Fruit fly (Drosophila melanogaster): Measurements from ENCODE around the gene CG46339.

CG46339 gene

DNA sequence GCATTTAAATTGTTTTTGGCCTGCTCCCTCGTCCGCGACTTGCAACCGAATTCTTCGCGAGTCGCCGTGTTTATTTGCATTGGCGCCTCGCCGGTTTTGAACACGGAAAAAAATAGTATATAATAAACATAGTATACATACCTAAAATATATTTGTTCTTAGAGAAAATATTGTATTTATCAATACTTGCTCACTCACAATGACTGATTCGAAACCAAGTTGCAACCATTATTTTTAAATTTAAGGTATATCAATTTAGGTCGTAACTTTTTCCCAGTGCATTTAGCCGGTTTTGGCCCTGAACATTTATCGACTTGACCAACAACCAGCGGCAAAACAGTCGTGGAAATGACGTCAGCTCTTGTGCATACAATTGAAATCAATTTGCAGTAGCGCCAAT lies 12.9 kb downstream of the CG46339 start (continued):
- TF ChIP-seq HLH4C (GFP tag; IDR thresholded peaks at IDR 0.05; ENCODE audit: partially characterized antibody) = no peak
- TF ChIP-seq fd102C (GFP tag; optimal IDR thresholded peaks at IDR 0.05) = no peak
- TF ChIP-seq CG15073 (GFP tag; optimal IDR thresholded peaks at IDR 0.05) = no peak
- no peak for TF ChIP-seq CG14860 (GFP tag; IDR thresholded peaks at IDR 0.05; ENCODE audit: partially characterized antibody)
- peak; percentile 37 for TF ChIP-seq CG17568 (GFP tag; optimal IDR thresholded peaks at IDR 0.05)
- no peak for TF ChIP-seq Bgb (GFP tag; IDR thresholded peaks at IDR 0.05; ENCODE audit: partially characterized antibody)
- no peak for TF ChIP-seq CG12155 (GFP tag; optimal IDR thresholded peaks at IDR 0.05)
- TF ChIP-seq CG13775 (GFP tag; optimal IDR thresholded peaks at IDR 0.05) = peak; percentile 23
- no peak for TF ChIP-seq jumu (GFP tag; optimal IDR thresholded peaks at IDR 0.05)
- no peak for TF ChIP-seq CG3163 (GFP tag; optimal IDR thresholded peaks at IDR 0.05)
- no peak for TF ChIP-seq ash1 (GFP tag; optimal IDR thresholded peaks at IDR 0.05)
- peak; percentile 10 for TF ChIP-seq D19A (tag; optimal IDR thresholded peaks at IDR 0.05)
- peak; percentile 26 for TF ChIP-seq Vsx1 (GFP tag; optimal IDR thresholded peaks at IDR 0.05)
- no peak for TF ChIP-seq CG10543 (GFP tag; optimal IDR thresholded peaks at IDR 0.05)
- no peak for TF ChIP-seq pfk (GFP tag; optimal IDR thresholded peaks at IDR 0.05)
- TF ChIP-seq Ada2b (GFP tag; IDR thresholded peaks at IDR 0.05) = 0 out of 2 replicates have a peak, but pooled peaks have one; percentile 60
- TF ChIP-seq sd (tag; optimal IDR thresholded peaks at IDR 0.05) = peak; percentile 45
- TF ChIP-seq Deaf1 (tag; optimal IDR thresholded peaks at IDR 0.05) = no peak
- TF ChIP-seq h (optimal IDR thresholded peaks at IDR 0.05) = no peak
- TF ChIP-seq ssp (GFP tag; IDR thresholded peaks at IDR 0.05) = 0 out of 2 replicates have a peak, but pooled peaks have one; percentile 21
- TF ChIP-seq Atf6 (GFP tag; IDR thresholded peaks at IDR 0.05) = peak; percentile 43; the same call in 1 of the 2 replicates
- TF ChIP-seq zen2 (GFP tag; IDR thresholded peaks at IDR 0.05; ENCODE audit: partially characterized antibody) = no peak
- no peak for TF ChIP-seq MBD-R2 (GFP tag; IDR thresholded peaks at IDR 0.05)
- TF ChIP-seq CG15479 (GFP tag; optimal IDR thresholded peaks at IDR 0.05) = no peak
- no peak for TF ChIP-seq CG17912 (GFP tag; optimal IDR thresholded peaks at IDR 0.05)
- no peak for TF ChIP-seq gsb (GFP tag; IDR thresholded peaks at IDR 0.05)
- TF ChIP-seq CG2712 (tag; optimal IDR thresholded peaks at IDR 0.05) = peak; percentile 53
- no peak for TF ChIP-seq Gug (GFP tag; IDR thresholded peaks at IDR 0.05)
- peak; percentile 28 for TF ChIP-seq CG5245 (GFP tag; optimal IDR thresholded peaks at IDR 0.05)
- no peak for TF ChIP-seq vfl (GFP tag; optimal IDR thresholded peaks at IDR 0.05)
- no peak for TF ChIP-seq CG6654 (GFP tag; optimal IDR thresholded peaks at IDR 0.05)
- peak; percentile 43; the same call in 1 of the 2 replicates for TF ChIP-seq CG31441 (GFP tag; IDR thresholded peaks at IDR 0.05)
- TF ChIP-seq CG9437 (GFP tag; optimal IDR thresholded peaks at IDR 0.05) = peak; percentile 58
- TF ChIP-seq Nf-YC (tag; optimal IDR thresholded peaks at IDR 0.05) = no peak
- peak; percentile 74 for TF ChIP-seq sens (GFP tag)
- no peak for TF ChIP-seq CG2199 (GFP tag; IDR thresholded peaks at IDR 0.05)
- no peak for TF ChIP-seq hkb (optimal IDR thresholded peaks at IDR 0.05)
- TF ChIP-seq hkb (GFP tag; IDR thresholded peaks at IDR 0.05) = peak; percentile 69; the same call in 1 of the 2 replicates
- no peak for TF ChIP-seq nau (GFP tag; optimal IDR thresholded peaks at IDR 0.05)
- no peak for TF ChIP-seq CG6689 (GFP tag; IDR thresholded peaks at IDR 0.05)
- peak; percentile 15 for TF ChIP-seq CG12299 (tag; optimal IDR thresholded peaks at IDR 0.05)
- TF ChIP-seq danr (GFP tag; IDR thresholded peaks at IDR 0.05) = no peak
- TF ChIP-seq crol (GFP tag; IDR thresholded peaks at IDR 0.05) = no peak
- no peak for TF ChIP-seq Camta (GFP tag; optimal IDR thresholded peaks at IDR 0.05)
- no peak for TF ChIP-seq wek (GFP tag; optimal IDR thresholded peaks at IDR 0.05)
- peak; percentile 43 for TF ChIP-seq CG14441 (GFP tag; IDR thresholded peaks at IDR 0.05)
- TF ChIP-seq Nf-YA (GFP tag; IDR thresholded peaks at IDR 0.05) = no peak
- no peak for TF ChIP-seq disco-r (GFP tag; optimal IDR thresholded peaks at IDR 0.05)
- 0 out of 3 replicates have a peak, but pooled peaks have one; percentile 29 for TF ChIP-seq zfh1 (GFP tag; IDR thresholded peaks at IDR 0.05)
- peak; percentile 62 for TF ChIP-seq CG17359 (tag; optimal IDR thresholded peaks at IDR 0.05)
- peak; percentile 39; the same call in 1 of the 2 replicates for TF ChIP-seq CG43689 (GFP tag; IDR thresholded peaks at IDR 0.05)
- TF ChIP-seq usp (GFP tag; optimal IDR thresholded peaks at IDR 0.05) = no peak
